Worm (Caenorhabditis elegans) whole organism, L3 larva: ENCODE data around the gene T02B11.6.
A peak's percentile ranks its signal among the peaks of the same experiment; 100 is the strongest.

Experiments
- R02D3.7 ChIP-seq: fragments of 150-350 bp; optimal IDR thresholded peaks from 2 replicates; lab custom pipeline; 2014; ENCODE audit warnings: missing biosample characterization, missing genetic modification characterization
- ZK546.5 ChIP-seq: sonication (generic microtip); optimal IDR thresholded peaks from 2 replicates; lab custom pipeline; 2017; ENCODE audit warnings: missing biosample characterization, missing genetic modification characterization
- aly-2 ChIP-seq: fragments of 150-350 bp; optimal IDR thresholded peaks from 2 replicates; lab custom pipeline; 2014; ENCODE audit warnings: missing biosample characterization, missing genetic modification characterization
- ama-1 ChIP-seq: fragments of 150-350 bp; optimal IDR thresholded peaks from 2 replicates; lab custom pipeline; 2018
- ceh-16 ChIP-seq: sonication (generic microtip); optimal IDR thresholded peaks from 2 replicates; lab custom pipeline; 2017; ENCODE audit warnings: missing biosample characterization, missing genetic modification characterization
- ceh-28 ChIP-seq: fragments of 150-350 bp; optimal IDR thresholded peaks from 2 replicates; lab custom pipeline; 2014; ENCODE audit warnings: missing biosample characterization, missing genetic modification reagents, missing genetic modification characterization
- ceh-82 ChIP-seq: fragments of 150-350 bp; optimal IDR thresholded peaks from 2 replicates; lab custom pipeline; 2014; ENCODE audit warnings: missing biosample characterization, missing genetic modification characterization
- ceh-9 ChIP-seq: sonication (generic microtip); optimal IDR thresholded peaks from 2 replicates; lab custom pipeline; 2018; ENCODE audit warnings: missing biosample characterization, missing genetic modification characterization
- daf-12 ChIP-seq: fragments of 150-350 bp; optimal IDR thresholded peaks from 2 replicates; lab custom pipeline; 2014; ENCODE audit warnings: missing biosample characterization, missing genetic modification reagents, missing genetic modification characterization
- egl-27 ChIP-seq: sonication (generic microtip); optimal IDR thresholded peaks from 4 replicates; lab custom pipeline; 2017; ENCODE audit warnings: missing biosample characterization, missing genetic modification reagents, missing genetic modification characterization
- egl-5 ChIP-seq: fragments of 150-350 bp; optimal IDR thresholded peaks from 2 replicates; lab custom pipeline; 2017; ENCODE audit warnings: missing biosample characterization, missing genetic modification reagents, missing genetic modification characterization, inconsistent platforms
- elt-1 ChIP-seq: fragments of 150-350 bp; optimal IDR thresholded peaks from 2 replicates; lab custom pipeline; 2014; ENCODE audit warnings: missing biosample characterization, missing genetic modification characterization
- elt-2 ChIP-seq: sonication (generic microtip); optimal IDR thresholded peaks from 2 replicates; lab custom pipeline; 2016; ENCODE audit warnings: missing genetic modification reagents, mild to moderate bottlenecking, missing genetic modification characterization, missing compliant biosample characterization
- elt-3 ChIP-seq, 3 experiments: fragments of 150-350 bp in 1 of 3; sonication (generic microtip) in 2 of 3; optimal IDR thresholded peaks; 2 replicates in 2 of 3; 4 replicates in 1 of 3; lab custom pipeline; 2014 to 2017; ENCODE audit warnings: missing biosample characterization in 3 of 3, missing genetic modification characterization in 3 of 3
- eor-1 ChIP-seq, 2 experiments: fragments of 150-350 bp; optimal IDR thresholded peaks; 2 replicates each; lab custom pipeline; 2014 to 2018; ENCODE audit warnings: missing biosample characterization in 2 of 2, missing genetic modification characterization in 2 of 2
- fkh-10 ChIP-seq: sonication (generic microtip); optimal IDR thresholded peaks from 2 replicates; lab custom pipeline; 2017; ENCODE audit warnings: missing biosample characterization, missing genetic modification reagents, missing genetic modification characterization
- fkh-2 ChIP-seq: fragments of 150-350 bp; optimal IDR thresholded peaks from 2 replicates; lab custom pipeline; 2014; ENCODE audit warnings: missing biosample characterization, missing genetic modification reagents, missing genetic modification characterization
- fos-1 ChIP-seq: fragments of 150-350 bp; optimal IDR thresholded peaks from 2 replicates; lab custom pipeline; 2014; ENCODE audit warnings: missing biosample characterization, missing genetic modification characterization
- hmg-11 ChIP-seq: sonication (generic microtip); optimal IDR thresholded peaks from 2 replicates; lab custom pipeline; 2016; ENCODE audit warnings: missing genetic modification characterization, missing compliant biosample characterization
- jun-1 ChIP-seq: fragments of 150-350 bp; optimal IDR thresholded peaks from 2 replicates; lab custom pipeline; 2014; ENCODE audit warnings: missing biosample characterization, missing genetic modification reagents, missing genetic modification characterization
- lin-15B ChIP-seq: fragments of 150-350 bp; optimal IDR thresholded peaks from 2 replicates; lab custom pipeline; 2014; ENCODE audit warnings: missing biosample characterization, missing genetic modification characterization
- lin-39 ChIP-seq: fragments of 150-350 bp; optimal IDR thresholded peaks from 2 replicates; lab custom pipeline; 2018; ENCODE audit warnings: missing biosample characterization, missing genetic modification reagents, missing genetic modification characterization
- lsy-12 ChIP-seq: sonication (generic microtip); optimal IDR thresholded peaks from 2 replicates; lab custom pipeline; 2016; ENCODE audit warnings: mild to moderate bottlenecking, missing genetic modification characterization, missing compliant biosample characterization
- mdl-1 ChIP-seq: fragments of 150-350 bp; optimal IDR thresholded peaks from 2 replicates; lab custom pipeline; 2014; ENCODE audit warnings: missing biosample characterization, missing genetic modification characterization
- mml-1 ChIP-seq: fragments of 150-350 bp; sonication (generic microtip); optimal IDR thresholded peaks from 3 replicates; lab custom pipeline; 2014; ENCODE audit warnings: missing biosample characterization, missing genetic modification characterization
- nfya-1 ChIP-seq: sonication (generic microtip); optimal IDR thresholded peaks from 2 replicates; lab custom pipeline; 2017; ENCODE audit warnings: missing genetic modification characterization, mild to moderate bottlenecking, missing compliant biosample characterization, antibody characterized with exemption, moderate library complexity; ENCODE audit not compliant: insufficient read depth
- nhr-11 ChIP-seq: fragments of 150-350 bp; optimal IDR thresholded peaks from 2 replicates; lab custom pipeline; 2014; ENCODE audit warnings: missing biosample characterization, missing genetic modification characterization
- nhr-12 ChIP-seq: fragments of 150-350 bp; optimal IDR thresholded peaks from 2 replicates; lab custom pipeline; 2014; ENCODE audit warnings: missing biosample characterization, missing genetic modification characterization
- nhr-23 ChIP-seq: fragments of 150-350 bp; optimal IDR thresholded peaks from 2 replicates; lab custom pipeline; 2014; ENCODE audit warnings: missing biosample characterization, missing genetic modification reagents, missing genetic modification characterization
- nhr-237 ChIP-seq: fragments of 150-350 bp; optimal IDR thresholded peaks from 2 replicates; lab custom pipeline; 2014; ENCODE audit warnings: missing biosample characterization, missing genetic modification characterization
- nhr-25 ChIP-seq: sonication (generic microtip); optimal IDR thresholded peaks from 2 replicates; lab custom pipeline; 2017; ENCODE audit warnings: missing biosample characterization, missing genetic modification characterization
- nhr-28 ChIP-seq: fragments of 150-350 bp; optimal IDR thresholded peaks from 2 replicates; lab custom pipeline; 2014; ENCODE audit warnings: missing biosample characterization, missing genetic modification characterization
- nhr-43 ChIP-seq: sonication (generic microtip); optimal IDR thresholded peaks from 2 replicates; lab custom pipeline; 2016; ENCODE audit warnings: mild to moderate bottlenecking, missing genetic modification characterization, missing compliant biosample characterization; ENCODE audit not compliant: poor library complexity, severe bottlenecking
- nhr-67 ChIP-seq: fragments of 150-350 bp; optimal IDR thresholded peaks from 2 replicates; lab custom pipeline; 2014; ENCODE audit warnings: missing biosample characterization, missing genetic modification characterization
- nhr-76 ChIP-seq: fragments of 150-350 bp; sonication (generic microtip); optimal IDR thresholded peaks from 5 replicates; lab custom pipeline; 2014; ENCODE audit warnings: missing biosample characterization, missing genetic modification characterization
- nhr-77 ChIP-seq: fragments of 150-350 bp; optimal IDR thresholded peaks from 2 replicates; lab custom pipeline; 2014; ENCODE audit warnings: missing biosample characterization, missing genetic modification characterization
- pha-4 ChIP-seq: fragments of 150-350 bp; optimal IDR thresholded peaks from 2 replicates; lab custom pipeline; 2014; ENCODE audit warnings: missing biosample characterization, missing genetic modification reagents, missing genetic modification characterization
- pqm-1 ChIP-seq: fragments of 150-350 bp; optimal IDR thresholded peaks from 2 replicates; lab custom pipeline; 2017; ENCODE audit warnings: missing biosample characterization, missing genetic modification characterization, inconsistent platforms
- sea-2 ChIP-seq: fragments of 150-350 bp; sonication (generic microtip); optimal IDR thresholded peaks from 4 replicates; lab custom pipeline; 2014; ENCODE audit warnings: missing biosample characterization, missing genetic modification reagents, missing genetic modification characterization
- skn-1 ChIP-seq: fragments of 150-350 bp; optimal IDR thresholded peaks from 2 replicates; lab custom pipeline; 2014; ENCODE audit warnings: missing biosample characterization, missing genetic modification characterization
- snpc-4 ChIP-seq: fragments of 150-350 bp; optimal IDR thresholded peaks from 2 replicates; lab custom pipeline; 2014; ENCODE audit warnings: missing biosample characterization, missing genetic modification characterization
- tbx-2 ChIP-seq: sonication (generic microtip); optimal IDR thresholded peaks from 2 replicates; lab custom pipeline; 2016; ENCODE audit warnings: mild to moderate bottlenecking, missing genetic modification characterization, missing compliant biosample characterization
- unc-39 ChIP-seq: sonication (generic microtip); optimal IDR thresholded peaks from 4 replicates; lab custom pipeline; 2017; ENCODE audit warnings: missing biosample characterization, missing genetic modification characterization
- unc-62 ChIP-seq: fragments of 150-350 bp; sonication (generic microtip); optimal IDR thresholded peaks from 4 replicates; lab custom pipeline; 2014; ENCODE audit warnings: missing biosample characterization, missing genetic modification reagents, missing genetic modification characterization
- zag-1 ChIP-seq: fragments of 150-350 bp; optimal IDR thresholded peaks from 2 replicates; lab custom pipeline; 2014; ENCODE audit warnings: missing biosample characterization, missing genetic modification characterization
- ztf-11 ChIP-seq: fragments of 150-350 bp; optimal IDR thresholded peaks from 2 replicates; lab custom pipeline; 2014; ENCODE audit warnings: missing biosample characterization, missing genetic modification characterization
- ztf-4 ChIP-seq: fragments of 150-350 bp; optimal IDR thresholded peaks from 2 replicates; lab custom pipeline; 2014; ENCODE audit warnings: missing biosample characterization, missing genetic modification characterization

Gene T02B11.6

DNA sequence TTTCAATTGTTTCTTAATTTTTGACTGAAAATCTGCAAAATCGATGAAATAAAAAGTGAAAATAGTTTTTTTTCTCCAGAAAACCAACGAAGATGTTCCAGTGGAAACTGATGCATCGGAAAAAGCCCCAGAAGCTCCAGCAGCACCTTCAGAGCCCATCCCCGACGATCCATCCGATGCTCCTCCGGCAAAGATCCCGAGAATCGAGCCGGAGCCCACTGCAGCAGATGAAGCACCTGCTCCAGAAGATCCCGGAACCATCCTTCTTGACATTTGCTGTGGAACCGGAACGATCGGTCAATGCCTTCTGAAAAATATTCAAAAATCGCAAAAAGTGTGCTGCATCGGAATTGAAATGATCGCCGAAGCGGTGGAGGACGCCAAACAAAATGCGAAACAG, 19.6 kb upstream of the T02B11.6 start:
- TF ChIP-seq elt-2 (tag; lab: Kevin White, UChicago) = no peak

DNA sequence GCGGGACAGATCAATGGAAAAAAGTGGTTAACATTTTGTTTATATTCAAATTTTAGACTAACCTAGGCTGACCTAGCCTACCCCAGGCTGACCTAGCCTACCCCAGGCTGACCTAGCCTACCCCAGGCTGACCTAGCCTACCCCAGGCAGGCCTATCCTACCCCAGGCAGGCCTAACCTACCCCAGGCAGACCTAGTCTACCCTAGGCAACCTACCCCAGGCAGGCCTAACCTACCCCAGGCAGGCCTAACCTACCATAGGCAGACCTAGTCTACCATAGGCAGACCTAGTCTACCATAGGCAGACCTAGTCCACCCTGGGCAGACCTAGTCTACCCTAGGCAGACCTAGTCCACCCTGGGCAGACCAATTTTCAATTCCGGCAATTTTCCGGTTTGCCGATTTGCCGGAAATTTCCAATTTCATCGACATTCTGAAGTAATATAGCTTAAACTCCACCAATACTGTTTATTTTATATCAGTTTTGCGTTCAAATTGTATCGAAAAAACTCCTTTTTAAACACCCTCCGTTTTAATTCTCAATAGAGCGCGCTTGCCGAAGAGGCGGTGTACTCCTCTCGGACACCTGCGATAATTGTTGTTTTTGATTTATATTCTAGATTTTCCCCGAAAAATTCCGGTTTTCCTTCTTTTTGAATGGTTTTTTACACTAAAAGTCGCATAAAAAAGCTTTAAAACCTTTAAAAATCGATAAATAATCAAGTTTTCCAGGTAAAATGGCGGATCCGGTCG, 15.3 kb upstream of the T02B11.6 start, which contains the start of gene trm-2A:
trm-2A (plus strand) TSS at position 732 of the 752 bp plus-strand sequence.
- no peak for TF ChIP-seq ceh-9 (tag; lab: Kevin White, UChicago)
- TF ChIP-seq R02D3.7 (tag; lab: Kevin White, UChicago) = peak; percentile 37
- TF ChIP-seq ztf-4 (tag; lab: Kevin White, UChicago) = no peak
- TF ChIP-seq zag-1 (tag; lab: Kevin White, UChicago) = no peak
- no peak for TF ChIP-seq unc-62 (GFP tag; lab: Kevin White, UChicago)
- no peak for TF ChIP-seq unc-39 (tag; lab: Kevin White, UChicago)
- peak; percentile 81 for TF ChIP-seq nfya-1 (tag; lab: Kevin White, UChicago)
- TF ChIP-seq fos-1 (tag; lab: Kevin White, UChicago) = no peak
- no peak for TF ChIP-seq fkh-2 (tag; lab: Kevin White, UChicago)
- no peak for TF ChIP-seq egl-27 (tag; lab: Kevin White, UChicago)
- TF ChIP-seq pha-4 (tag; lab: Kevin White, UChicago) = peak; percentile 91
- TF ChIP-seq aly-2 = no peak
- no peak for TF ChIP-seq nhr-76 (tag; lab: Kevin White, UChicago)
- peak; percentile 50 for TF ChIP-seq ama-1 (lab: Kevin White, UChicago)
- TF ChIP-seq nhr-237 (tag; lab: Kevin White, UChicago) = no peak
- TF ChIP-seq nhr-11 (tag; lab: Kevin White, UChicago) = no peak
- TF ChIP-seq nhr-23 (tag; lab: Kevin White, UChicago) = peak; percentile 85
- peak; percentile 43 for TF ChIP-seq nhr-43
- TF ChIP-seq fkh-10 = peak; percentile 38
- no peak for TF ChIP-seq egl-5
- TF ChIP-seq tbx-2 (tag; lab: Kevin White, UChicago) = peak; percentile 4
- TF ChIP-seq ZK546.5 (tag; lab: Kevin White, UChicago) = no peak
- no peak for TF ChIP-seq lsy-12 (tag; lab: Kevin White, UChicago)
- TF ChIP-seq pqm-1 = peak; percentile 24
- peak; percentile 66 for TF ChIP-seq lin-39 (tag; lab: Kevin White, UChicago)
- peak; percentile 47 for TF ChIP-seq ceh-28 (tag; lab: Kevin White, UChicago)
- TF ChIP-seq hmg-11 = peak; percentile 58
- TF ChIP-seq lin-15B (tag; lab: Kevin White, UChicago) = peak; percentile 74
- no peak for TF ChIP-seq eor-1 (tag; optimal IDR thresholded peaks at IDR 0.05; lab: Kevin White, UChicago)
- no peak for TF ChIP-seq nhr-77 (tag; lab: Kevin White, UChicago)
- TF ChIP-seq mml-1 (tag; lab: Kevin White, UChicago) = no peak
- no peak for TF ChIP-seq ceh-16 (tag; lab: Kevin White, UChicago)
- TF ChIP-seq daf-12 = no peak
- peak; percentile 33 for TF ChIP-seq elt-2 (tag; lab: Kevin White, UChicago)
- no peak for TF ChIP-seq jun-1
- TF ChIP-seq ztf-11 (tag; lab: Kevin White, UChicago) = no peak
- no peak for TF ChIP-seq mdl-1
- peak; percentile 8 for TF ChIP-seq ceh-82 (tag; lab: Kevin White, UChicago)
- TF ChIP-seq nhr-28 = no peak
- peak; percentile 34 for TF ChIP-seq skn-1 (tag; lab: Kevin White, UChicago)
- no peak for TF ChIP-seq nhr-67 (tag; lab: Kevin White, UChicago)
- no peak for TF ChIP-seq sea-2 (GFP tag; lab: Kevin White, UChicago)
- no peak for TF ChIP-seq elt-3 (tag; optimal IDR thresholded peaks at IDR 0.05; lab: Kevin White, UChicago)
- TF ChIP-seq elt-1 = no peak
- no peak for TF ChIP-seq nhr-12
- peak; percentile 56 for TF ChIP-seq nhr-25
- TF ChIP-seq snpc-4 = peak; percentile 70
